Fruit fly (Drosophila melanogaster): ENCODE data around the gene SH3PX1.

dm6 chr3L:9704162-9704748 lies 9.4 kb downstream of the SH3PX1 start, which contains the start of gene CG16711:
- TF ChIP-seq CG12605 (GFP tag; IDR thresholded peaks at IDR 0.05) (no peak), gl (tag; optimal IDR thresholded peaks at IDR 0.05) (no peak), Pif1A (GFP tag; optimal IDR thresholded peaks at IDR 0.05) (no peak), Pif1B (GFP tag; optimal IDR thresholded peaks at IDR 0.05) (no peak), CG4496 (GFP tag; IDR thresholded peaks at IDR 0.05) (no peak), rn (GFP tag; IDR thresholded peaks at IDR 0.05) (no peak), Ets98B (GFP tag; IDR thresholded peaks at IDR 0.05) (no peak)

Measured in whole organism, pupa.